Worm (Caenorhabditis elegans): ENCODE data around the gene sftb-6.

sftb-6 gene

ce11 chrII:112231-112630 lies 14.0 kb downstream of the sftb-6 start:
- no peak for TF ChIP-seq ets-7 (tag; optimal IDR thresholded peaks at IDR 0.05)
- no peak for TF ChIP-seq ceh-36 (tag; optimal IDR thresholded peaks at IDR 0.05)
- no peak for TF ChIP-seq ceh-13 (GFP tag; optimal IDR thresholded peaks at IDR 0.05)

ce11 chrII:116916-117315 lies 18.7 kb downstream of the sftb-6 start, which contains the start of gene srt-54:
Gene srt-54 (plus strand): TSS chrII:117216.
- no peak for TF ChIP-seq hnd-1 (tag; optimal IDR thresholded peaks at IDR 0.05)

- TF ChIP-seq aly-1 (tag; optimal IDR thresholded peaks at IDR 0.05) (no peak), ama-1 (optimal IDR thresholded peaks at IDR 0.05) (no peak), B0310.2 (tag; optimal IDR thresholded peaks at IDR 0.05) (no peak), ceh-13 (GFP tag; optimal IDR thresholded peaks at IDR 0.05) (no peak), pes-1 (GFP tag; IDR thresholded peaks at IDR 0.05) (no peak), ets-7 (tag; optimal IDR thresholded peaks at IDR 0.05) (no peak), scrt-1 (GFP tag; IDR thresholded peaks at IDR 0.05) (no peak), hmbx-1 (tag; optimal IDR thresholded peaks at IDR 0.05) (no peak), flt-1 (GFP tag; IDR thresholded peaks at IDR 0.05) (no peak), ceh-36 (tag; optimal IDR thresholded peaks at IDR 0.05) (no peak), sea-1 (GFP tag; conservative IDR thresholded peaks at IDR 0.05) (no peak), tbx-11 (GFP tag; IDR thresholded peaks at IDR 0.05) (no peak), hnd-1 (tag; optimal IDR thresholded peaks at IDR 0.05) (no peak), F13C5.2 (tag; optimal IDR thresholded peaks at IDR 0.05) (no peak), tbx-37 (GFP tag; conservative IDR thresholded peaks at IDR 0.05) (no peak), tra-4 (tag; optimal IDR thresholded peaks at IDR 0.05) (no peak), hmg-4 (GFP tag; optimal IDR thresholded peaks at IDR 0.05) (no peak)
Measured at ce11 chrII:121121-121520, 22.9 kb downstream of the sftb-6 start, which contains the start of gene K10B4.3. Gene K10B4.3 (minus strand): TSS chrII:121221.

ce11 chrII:122008-122407 lies 23.8 kb downstream of the sftb-6 start:
- TF ChIP-seq ceh-13 (GFP tag; optimal IDR thresholded peaks at IDR 0.05) (no peak), flt-1 (GFP tag; IDR thresholded peaks at IDR 0.05) (no peak), ceh-36 (tag; optimal IDR thresholded peaks at IDR 0.05) (no peak), F13C5.2 (tag; optimal IDR thresholded peaks at IDR 0.05) (no peak), ama-1 (optimal IDR thresholded peaks at IDR 0.05) (no peak), hmbx-1 (tag; optimal IDR thresholded peaks at IDR 0.05) (no peak)

- TF ChIP-seq pes-1 (GFP tag; IDR thresholded peaks at IDR 0.05), result no peak
- no peak for TF ChIP-seq F13C5.2 (tag; optimal IDR thresholded peaks at IDR 0.05)
- TF ChIP-seq hnd-1 (tag; optimal IDR thresholded peaks at IDR 0.05), result no peak
- TF ChIP-seq flt-1 (GFP tag; IDR thresholded peaks at IDR 0.05), result no peak
- TF ChIP-seq tra-4 (tag; optimal IDR thresholded peaks at IDR 0.05), result no peak
- no peak for TF ChIP-seq hmg-4 (GFP tag; optimal IDR thresholded peaks at IDR 0.05)
- TF ChIP-seq ets-7 (tag; optimal IDR thresholded peaks at IDR 0.05), result no peak
- TF ChIP-seq aly-1 (tag; optimal IDR thresholded peaks at IDR 0.05), result no peak
- no peak for TF ChIP-seq ama-1 (optimal IDR thresholded peaks at IDR 0.05)
- no peak for TF ChIP-seq tbx-37 (GFP tag; conservative IDR thresholded peaks at IDR 0.05)
- no peak for TF ChIP-seq B0310.2 (tag; optimal IDR thresholded peaks at IDR 0.05)
- TF ChIP-seq scrt-1 (GFP tag; IDR thresholded peaks at IDR 0.05), result no peak
Measured at ce11 chrII:122494-122893, 24.3 kb downstream of the sftb-6 start.

- no peak for TF ChIP-seq pes-1 (GFP tag; IDR thresholded peaks at IDR 0.05)
- no peak for TF ChIP-seq sea-1 (GFP tag; conservative IDR thresholded peaks at IDR 0.05)
- no peak for TF ChIP-seq scrt-1 (GFP tag; IDR thresholded peaks at IDR 0.05)
- TF ChIP-seq tbx-37 (GFP tag; conservative IDR thresholded peaks at IDR 0.05), result no peak
- TF ChIP-seq B0310.2 (tag; optimal IDR thresholded peaks at IDR 0.05), result no peak
- TF ChIP-seq ceh-36 (tag; optimal IDR thresholded peaks at IDR 0.05), result no peak
- no peak for TF ChIP-seq hmbx-1 (tag; optimal IDR thresholded peaks at IDR 0.05)
- no peak for TF ChIP-seq ets-7 (tag; optimal IDR thresholded peaks at IDR 0.05)
- no peak for TF ChIP-seq hmg-4 (GFP tag; optimal IDR thresholded peaks at IDR 0.05)
- no peak for TF ChIP-seq flt-1 (GFP tag; IDR thresholded peaks at IDR 0.05)
- no peak for TF ChIP-seq tbx-11 (GFP tag; IDR thresholded peaks at IDR 0.05)
- no peak for TF ChIP-seq tra-4 (tag; optimal IDR thresholded peaks at IDR 0.05)
- TF ChIP-seq ama-1 (optimal IDR thresholded peaks at IDR 0.05), result no peak
- no peak for TF ChIP-seq aly-1 (tag; optimal IDR thresholded peaks at IDR 0.05)
- no peak for TF ChIP-seq hnd-1 (tag; optimal IDR thresholded peaks at IDR 0.05)
- no peak for TF ChIP-seq ceh-13 (GFP tag; optimal IDR thresholded peaks at IDR 0.05)
- no peak for TF ChIP-seq F13C5.2 (tag; optimal IDR thresholded peaks at IDR 0.05)
Measured at ce11 chrII:124904-125303, 26.7 kb downstream of the sftb-6 start, which contains the start of gene nmur-2. Gene nmur-2 (minus strand): TSS chrII:125004.

ce11 chrII:128929-129328 lies 30.7 kb downstream of the sftb-6 start, which contains the start of gene srd-3:
Gene srd-3 (minus strand): TSS chrII:129029.
- no peak for TF ChIP-seq sea-1 (GFP tag; conservative IDR thresholded peaks at IDR 0.05)
- TF ChIP-seq pes-1 (GFP tag; IDR thresholded peaks at IDR 0.05), result no peak
- TF ChIP-seq hmg-4 (GFP tag; optimal IDR thresholded peaks at IDR 0.05), result no peak
- TF ChIP-seq B0310.2 (tag; optimal IDR thresholded peaks at IDR 0.05), result no peak
- no peak for TF ChIP-seq flt-1 (GFP tag; IDR thresholded peaks at IDR 0.05)
- no peak for TF ChIP-seq ama-1 (optimal IDR thresholded peaks at IDR 0.05)
- TF ChIP-seq aly-1 (tag; optimal IDR thresholded peaks at IDR 0.05), result no peak
- TF ChIP-seq tra-4 (tag; optimal IDR thresholded peaks at IDR 0.05), result no peak
- TF ChIP-seq ets-7 (tag; optimal IDR thresholded peaks at IDR 0.05), result no peak

ce11 chrII:129770-130169 lies 31.6 kb downstream of the sftb-6 start:
- TF ChIP-seq tbx-37 (GFP tag; conservative IDR thresholded peaks at IDR 0.05) (no peak), ets-7 (tag; optimal IDR thresholded peaks at IDR 0.05) (no peak), ama-1 (optimal IDR thresholded peaks at IDR 0.05) (no peak), hmbx-1 (tag; optimal IDR thresholded peaks at IDR 0.05) (no peak), ceh-36 (tag; optimal IDR thresholded peaks at IDR 0.05) (no peak), pes-1 (GFP tag; IDR thresholded peaks at IDR 0.05) (no peak), B0310.2 (tag; optimal IDR thresholded peaks at IDR 0.05) (no peak), F13C5.2 (tag; optimal IDR thresholded peaks at IDR 0.05) (no peak), flt-1 (GFP tag; IDR thresholded peaks at IDR 0.05) (no peak), ceh-13 (GFP tag; optimal IDR thresholded peaks at IDR 0.05) (no peak), tbx-11 (GFP tag; IDR thresholded peaks at IDR 0.05) (no peak), sea-1 (GFP tag; conservative IDR thresholded peaks at IDR 0.05) (no peak), aly-1 (tag; optimal IDR thresholded peaks at IDR 0.05) (no peak), scrt-1 (GFP tag; IDR thresholded peaks at IDR 0.05) (no peak), tra-4 (tag; optimal IDR thresholded peaks at IDR 0.05) (no peak), hmg-4 (GFP tag; optimal IDR thresholded peaks at IDR 0.05) (no peak), hnd-1 (tag; optimal IDR thresholded peaks at IDR 0.05) (no peak)
